Fruit fly (Drosophila melanogaster) Kc167 (cell line): ENCODE data around the gene CG7182.

Source experiments
- Myc ChIP-seq: fragments of >200 bp; optimal IDR thresholded peaks from 2 replicates; lab custom pipeline; 2017; ENCODE audit warnings: missing external identifiers
- Sin3A ChIP-seq: fragments of >200 bp; optimal IDR thresholded peaks from 2 replicates; lab custom pipeline; 2018; ENCODE audit warnings: missing external identifiers
- h ChIP-seq: fragments of >200 bp; optimal IDR thresholded peaks from 3 replicates; lab custom pipeline; 2018; ENCODE audit warnings: missing external identifiers
- insv ChIP-seq: fragments of >200 bp; optimal IDR thresholded peaks from 3 replicates; lab custom pipeline; 2018; ENCODE audit warnings: missing external identifiers
- psq ChIP-seq: fragments of >200 bp; optimal IDR thresholded peaks from 2 replicates; lab custom pipeline; 2017; ENCODE audit warnings: missing external identifiers

DNA sequence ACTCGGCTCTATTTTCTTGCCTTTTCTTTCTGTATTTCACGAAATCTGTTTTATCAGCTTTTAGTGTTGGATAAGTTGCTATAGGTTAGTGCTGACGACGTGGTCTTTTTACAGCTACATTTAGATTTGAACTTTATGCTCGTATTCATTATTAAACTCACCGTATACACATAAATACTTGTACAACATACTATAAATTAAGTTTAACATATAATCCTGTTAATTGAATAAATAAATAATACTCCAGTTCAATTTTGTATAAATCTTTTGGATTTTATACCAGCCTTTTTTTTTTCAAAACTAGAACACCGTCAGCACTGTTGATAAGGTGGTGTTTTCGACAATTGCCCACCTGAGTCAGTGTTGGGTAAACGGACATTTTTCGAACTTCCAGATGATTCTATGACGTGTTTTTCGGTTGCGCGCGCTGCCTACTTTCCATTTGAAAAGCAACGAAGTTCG lies 37.3 kb downstream of the CG7182 start, which contains the start of gene BI-1:
- no peak for TF ChIP-seq psq (lab: Kevin White, UChicago)
- no peak for TF ChIP-seq h (lab: Kevin White, UChicago)
- TF ChIP-seq Sin3A (lab: Kevin White, UChicago): no peak
- no peak for TF ChIP-seq Myc
- TF ChIP-seq insv (lab: Kevin White, UChicago): no peak
